Fruit fly (Drosophila melanogaster) whole organism, larva: ENCODE results near the gene CG9109.
A peak's percentile ranks its signal among the peaks of the same experiment; 100 is the strongest.

ENCODE experiments used
- noc ChIP-seq: fragments of 200-800 bp; sonication (Bioruptor generic); optimal IDR thresholded peaks from 3 replicates; lab custom pipeline; 2019; ENCODE audit warnings: missing biosample characterization, mild to moderate bottlenecking, missing genetic modification characterization, moderate library complexity

CG9109 gene

DNA sequence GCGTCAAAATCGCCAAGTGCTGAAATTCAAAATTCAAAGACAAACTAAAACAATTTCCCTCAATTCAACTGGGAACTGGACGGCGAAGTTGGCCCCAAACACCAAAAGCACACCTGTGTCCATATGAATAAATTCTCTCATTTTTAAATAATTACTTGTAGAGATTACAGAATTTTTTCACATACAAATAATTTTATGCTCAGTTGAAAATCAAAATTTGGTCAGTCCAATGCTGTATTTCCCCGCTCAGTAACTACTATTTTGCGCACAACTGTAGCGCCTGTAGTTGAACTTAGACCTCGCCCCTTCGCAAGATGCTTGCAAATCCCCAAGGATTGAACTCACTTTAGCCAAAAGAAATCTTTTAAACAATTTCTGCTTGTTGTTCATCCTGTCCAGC is 5.5 kb downstream of the CG9109 start:
- TF ChIP-seq noc, result no peak

- TF ChIP-seq noc, result no peak
Measured at dm6 chr2L:6024345-6024907, 9.8 kb downstream of the CG9109 start, which contains the start of gene CG9107. Gene CG9107, minus strand, starts transcription at chr2L:6024539.

- TF ChIP-seq noc, result no peak
Measured at dm6 chr2L:6022793-6023192, 11.4 kb downstream of the CG9109 start.

- no peak for TF ChIP-seq noc
Measured at dm6 chr2L:6020535-6020934, 13.7 kb downstream of the CG9109 start, which contains the start of gene CG13996. Gene CG13996, plus strand, starts transcription at chr2L:6020835.

- no peak for TF ChIP-seq noc
Measured at dm6 chr2L:6019352-6020131, 14.7 kb downstream of the CG9109 start, which contains the start of gene H2.0. Gene H2.0, minus strand, starts transcription at chr2L:6019402.

dm6 chr2L:6013071-6013417 is 21.2 kb downstream of the CG9109 start:
- TF ChIP-seq noc, result no peak

dm6 chr2L:6012303-6013070 is 21.7 kb downstream of the CG9109 start, which contains the start of gene CG9098:
Gene CG9098, minus strand, starts transcription at chr2L:6012338.
- no peak for TF ChIP-seq noc

DNA sequence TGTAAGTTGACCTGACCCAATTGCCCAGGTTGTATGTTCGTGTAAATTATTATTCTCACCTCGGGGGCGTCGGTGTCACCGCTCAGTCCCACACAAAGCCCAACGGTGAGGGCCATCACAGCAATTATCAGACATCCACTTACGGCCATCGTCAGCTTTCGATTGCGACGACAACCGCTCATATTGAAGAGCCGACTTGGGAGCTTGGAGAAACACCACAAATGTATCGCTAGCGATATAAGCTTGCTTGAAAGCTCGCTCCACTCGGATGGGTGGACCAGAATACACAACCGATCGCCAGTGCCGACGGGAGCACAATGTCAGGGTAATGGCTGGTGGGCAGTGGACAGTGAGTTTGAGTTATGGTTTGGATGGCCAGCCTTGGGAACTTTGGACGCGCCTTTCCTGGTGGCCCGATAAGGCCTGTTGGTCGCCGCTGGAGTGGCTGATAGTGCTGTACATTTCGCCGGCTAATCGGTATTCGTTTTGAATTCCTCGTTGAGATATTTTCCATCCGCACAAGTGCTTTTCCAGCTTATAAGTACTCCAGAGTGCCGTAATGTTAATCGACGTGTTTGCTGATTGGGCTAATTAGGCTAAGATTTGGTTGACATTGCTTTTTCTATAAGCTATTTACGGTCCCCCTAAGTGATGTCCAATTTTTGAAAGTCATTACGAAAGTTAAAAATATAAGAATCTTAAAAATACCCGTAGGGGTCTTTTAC is 27.6 kb downstream of the CG9109 start, which contains the start of gene Gal:
Gene Gal (minus strand): TSS at position 320 of the 725 bp plus-strand sequence.
- TF ChIP-seq noc, result no peak

DNA sequence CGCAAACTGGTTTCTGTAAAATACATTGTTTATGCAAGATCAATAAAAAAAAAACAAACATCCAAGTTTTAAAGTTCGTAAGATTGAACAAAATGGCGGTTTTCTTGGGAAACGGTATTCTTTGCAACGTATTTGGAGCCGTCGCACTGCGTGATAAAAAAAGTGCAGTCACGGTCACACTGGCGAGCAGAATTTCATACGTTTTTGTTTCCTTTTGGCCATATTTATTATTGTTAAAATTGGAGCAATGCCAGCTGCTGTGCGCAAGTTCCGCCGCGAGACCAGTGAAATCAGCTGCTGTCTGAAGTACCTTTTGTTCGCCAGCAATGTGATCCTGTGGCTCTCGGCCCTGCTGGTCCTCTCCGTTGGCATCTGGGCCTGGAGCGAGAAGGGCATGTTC is 34.2 kb downstream of the CG9109 start, which contains the start of gene Tsp26A:
Gene Tsp26A (plus strand): TSS at position 164 of the 400 bp plus-strand sequence.
- no peak for TF ChIP-seq noc

- peak; percentile 69 for TF ChIP-seq noc
Measured at dm6 chr2L:5999247-5999646, 35.0 kb downstream of the CG9109 start, which contains the start of gene Kdm5. Gene Kdm5, minus strand, starts transcription at chr2L:5999501.

- no peak for TF ChIP-seq noc
Measured at dm6 chr2L:5998383-5998782, 35.8 kb downstream of the CG9109 start.

- TF ChIP-seq noc, result no peak
Measured at dm6 chr2L:5997609-5998229, 36.5 kb downstream of the CG9109 start.

- no peak for TF ChIP-seq noc
Measured at dm6 chr2L:5990447-5990846, 43.8 kb downstream of the CG9109 start.

- TF ChIP-seq noc, result no peak
Measured at dm6 chr2L:5988115-5989092, 45.8 kb downstream of the CG9109 start.

DNA sequence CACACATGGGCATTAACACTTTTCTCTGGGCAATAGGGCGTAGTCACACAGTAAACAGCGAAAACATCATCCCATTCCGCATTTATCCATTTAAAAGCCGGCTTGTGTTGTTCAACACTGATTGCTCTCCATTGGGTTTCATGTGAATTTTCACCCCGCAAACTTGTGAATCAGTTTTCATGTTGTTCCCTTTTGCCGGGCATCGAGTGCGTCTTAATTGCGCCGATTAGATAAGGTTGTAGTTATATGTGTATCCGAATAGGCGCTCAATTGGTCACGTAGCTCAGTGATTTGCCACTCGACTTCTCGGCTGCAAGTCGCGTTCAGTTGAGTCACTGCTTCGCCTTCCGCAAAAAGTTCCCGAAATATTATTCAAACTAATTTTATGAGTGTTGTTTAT is 47.3 kb downstream of the CG9109 start:
- no peak for TF ChIP-seq noc
